Worm (Caenorhabditis elegans) whole organism, late embryonic: ENCODE results near the gene lsd-1.

ENCODE experiments used
- T23F11.4 ChIP-seq: fragments of 200-800 bp; sonication (Bioruptor generic); optimal IDR thresholded peaks from 2 replicates; lab custom pipeline; 2018; ENCODE audit warnings: mild to moderate bottlenecking, missing genetic modification characterization, missing compliant biosample characterization
- Y22D7AL.16 ChIP-seq: sonication (generic microtip); optimal IDR thresholded peaks from 2 replicates; lab custom pipeline; 2016; ENCODE audit warnings: missing genetic modification characterization, missing compliant biosample characterization
- ahr-1 ChIP-seq: sonication (generic microtip); optimal IDR thresholded peaks from 2 replicates; lab custom pipeline; 2016; ENCODE audit warnings: missing genetic modification characterization, missing compliant biosample characterization
- ceh-14 ChIP-seq: sonication (generic microtip); optimal IDR thresholded peaks from 2 replicates; lab custom pipeline; 2016; ENCODE audit warnings: missing genotype, missing genetic modification characterization, missing compliant biosample characterization
- ceh-2 ChIP-seq: sonication (generic microtip); optimal IDR thresholded peaks from 2 replicates; lab custom pipeline; 2016; ENCODE audit warnings: missing genotype, missing genetic modification characterization, missing compliant biosample characterization
- ceh-22 ChIP-seq: sonication (generic microtip); optimal IDR thresholded peaks from 2 replicates; lab custom pipeline; 2017; ENCODE audit warnings: missing biosample characterization, missing genetic modification characterization
- ceh-24 ChIP-seq: sonication (generic microtip); optimal IDR thresholded peaks from 2 replicates; lab custom pipeline; 2016; ENCODE audit warnings: mild to moderate bottlenecking, missing genetic modification characterization, missing compliant biosample characterization
- ceh-31 ChIP-seq: sonication (generic microtip); optimal IDR thresholded peaks from 2 replicates; lab custom pipeline; 2016; ENCODE audit warnings: missing genetic modification characterization, missing compliant biosample characterization
- ceh-45 ChIP-seq: fragments of 200-800 bp; sonication (Bioruptor generic); IDR thresholded peaks from 2 replicates; pipeline ENCODE4 v1.3.6; 2022; ENCODE audit warnings: missing genetic modification reagents, missing genetic modification characterization, missing compliant biosample characterization
- ceh-48 ChIP-seq: sonication (generic microtip); optimal IDR thresholded peaks from 2 replicates; lab custom pipeline; 2016; ENCODE audit warnings: missing genetic modification characterization, inconsistent platforms, missing compliant biosample characterization
- ceh-6 ChIP-seq: fragments of 200-800 bp; sonication (Bioruptor generic); optimal IDR thresholded peaks from 2 replicates; lab custom pipeline; 2018; ENCODE audit warnings: mild to moderate bottlenecking, missing genetic modification characterization, missing compliant biosample characterization
- che-1 ChIP-seq: sonication (generic microtip); optimal IDR thresholded peaks from 2 replicates; lab custom pipeline; 2016; ENCODE audit warnings: mild to moderate bottlenecking, missing genetic modification characterization, missing compliant biosample characterization
- elt-2 ChIP-seq: sonication (generic microtip); optimal IDR thresholded peaks from 2 replicates; lab custom pipeline; 2016; ENCODE audit warnings: missing genetic modification reagents, missing genetic modification characterization, missing compliant biosample characterization
- elt-4 ChIP-seq: sonication (generic microtip); optimal IDR thresholded peaks from 2 replicates; lab custom pipeline; 2016; ENCODE audit warnings: missing genetic modification characterization, missing compliant biosample characterization
- eyg-1 ChIP-seq: sonication (generic microtip); optimal IDR thresholded peaks from 2 replicates; lab custom pipeline; 2016; ENCODE audit warnings: missing genotype, missing genetic modification characterization, missing compliant biosample characterization
- fkh-6 ChIP-seq: sonication (generic microtip); optimal IDR thresholded peaks from 2 replicates; lab custom pipeline; 2016; ENCODE audit warnings: missing genetic modification characterization, missing compliant biosample characterization
- hlh-6 ChIP-seq: sonication (generic microtip); optimal IDR thresholded peaks from 2 replicates; lab custom pipeline; 2016; ENCODE audit warnings: missing genotype, missing genetic modification characterization, missing compliant biosample characterization
- hlh-8 ChIP-seq: sonication (generic microtip); optimal IDR thresholded peaks from 2 replicates; lab custom pipeline; 2016; ENCODE audit warnings: missing genotype, missing genetic modification characterization, missing compliant biosample characterization
- lim-6 ChIP-seq: sonication (generic microtip); optimal IDR thresholded peaks from 2 replicates; lab custom pipeline; 2016; ENCODE audit warnings: missing genetic modification characterization, missing compliant biosample characterization
- mec-3 ChIP-seq: sonication (generic microtip); optimal IDR thresholded peaks from 2 replicates; lab custom pipeline; 2016; ENCODE audit warnings: borderline replicate concordance, missing genetic modification characterization, missing compliant biosample characterization
- nfya-1 ChIP-seq: sonication (generic microtip); optimal IDR thresholded peaks from 2 replicates; lab custom pipeline; 2017; ENCODE audit warnings: missing genetic modification characterization, mild to moderate bottlenecking, missing compliant biosample characterization, antibody characterized with exemption, moderate library complexity
- nhr-232 ChIP-seq: sonication (generic microtip); optimal IDR thresholded peaks from 2 replicates; lab custom pipeline; 2016; ENCODE audit warnings: missing genetic modification characterization, missing compliant biosample characterization
- pha-2 ChIP-seq: sonication (generic microtip); optimal IDR thresholded peaks from 2 replicates; lab custom pipeline; 2017; ENCODE audit warnings: mild to moderate bottlenecking, missing genetic modification characterization, missing compliant biosample characterization
- pha-4 ChIP-seq: fragments of 150-350 bp; optimal IDR thresholded peaks from 2 replicates; lab custom pipeline; 2018; ENCODE audit warnings: missing biosample characterization, missing genetic modification reagents, missing genetic modification characterization
- rnt-1 ChIP-seq: sonication (generic microtip); optimal IDR thresholded peaks from 2 replicates; lab custom pipeline; 2016; ENCODE audit warnings: missing genetic modification characterization, missing compliant biosample characterization
- sdc-2 ChIP-seq: sonication (generic microtip); optimal IDR thresholded peaks from 2 replicates; lab custom pipeline; 2016; ENCODE audit warnings: missing genotype, missing genetic modification characterization, missing compliant biosample characterization
- sox-2 ChIP-seq: fragments of 200-800 bp; sonication (Bioruptor generic); IDR thresholded peaks from 2 replicates; pipeline ENCODE4 v1.3.6; 2022; ENCODE audit warnings: missing genetic modification reagents, missing genetic modification characterization, missing compliant biosample characterization
- tbx-7 ChIP-seq: sonication (generic microtip); optimal IDR thresholded peaks from 2 replicates; lab custom pipeline; 2016; ENCODE audit warnings: missing genotype, missing genetic modification characterization, missing compliant biosample characterization
- ttx-3 ChIP-seq: sonication (generic microtip); optimal IDR thresholded peaks from 2 replicates; lab custom pipeline; 2016; ENCODE audit warnings: missing genetic modification reagents, missing genetic modification characterization, missing compliant biosample characterization
- unc-55 ChIP-seq: sonication (generic microtip); optimal IDR thresholded peaks from 2 replicates; lab custom pipeline; 2017; ENCODE audit warnings: missing biosample characterization, missing genetic modification reagents, missing genetic modification characterization
- zip-5 ChIP-seq: sonication (generic microtip); optimal IDR thresholded peaks from 2 replicates; lab custom pipeline; 2016; ENCODE audit warnings: missing genetic modification characterization, missing compliant biosample characterization

lsd-1 gene

DNA sequence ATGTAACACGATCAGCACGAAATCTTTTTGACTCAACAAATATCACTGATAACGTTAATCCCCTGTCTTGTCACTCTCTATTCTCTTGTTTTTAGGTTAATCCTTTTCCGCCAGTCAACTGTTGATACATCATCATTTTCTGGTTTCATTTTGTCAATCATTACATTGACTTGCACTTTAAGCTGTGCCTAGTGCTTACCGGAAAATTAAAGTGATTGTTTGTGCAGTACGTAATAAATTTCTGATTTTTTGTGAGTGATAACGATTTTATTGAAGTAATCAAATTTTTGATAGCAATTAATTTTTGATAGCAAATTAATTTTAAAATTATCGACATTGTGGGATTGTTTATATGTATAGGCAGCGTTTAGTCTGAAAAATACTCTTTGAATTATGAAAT lies 39.5 kb upstream of the lsd-1 start:
- TF ChIP-seq ceh-14 (tag; lab: Kevin White, UChicago) (no peak), ceh-22 (tag; lab: Kevin White, UChicago) (no peak), ceh-2 (tag; lab: Kevin White, UChicago) (no peak), ceh-24 (tag; lab: Kevin White, UChicago) (no peak), Y22D7AL.16 (tag; lab: Kevin White, UChicago) (no peak), elt-2 (tag; lab: Kevin White, UChicago) (peak; percentile 24)

DNA sequence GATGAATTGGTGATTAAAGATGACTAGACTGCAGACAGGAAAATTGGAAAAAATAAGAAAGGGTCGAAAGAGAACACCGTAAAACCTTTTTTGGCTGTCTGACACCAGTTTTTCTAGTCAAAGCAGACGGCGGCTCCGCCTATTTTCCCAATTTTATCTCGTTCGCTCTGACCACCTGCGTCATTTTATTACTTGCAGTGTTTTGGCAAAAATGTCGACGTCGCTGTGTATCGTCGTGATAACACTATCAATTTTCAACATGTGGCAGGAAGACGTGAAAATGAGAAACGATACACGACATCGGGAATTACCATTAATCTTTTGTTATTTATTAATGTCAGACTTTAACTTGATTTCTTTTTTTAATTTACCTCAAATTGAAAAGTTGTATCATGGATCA lies 38.6 kb upstream of the lsd-1 start, which contains the start of gene Y62H9A.15:
TSS of gene Y62H9A.15 (minus strand) at position 100 of the 400 bp plus-strand sequence.
- TF ChIP-seq T23F11.4 (GFP tag; lab: Kevin White, UChicago), result no peak
- no peak for TF ChIP-seq zip-5 (tag; lab: Kevin White, UChicago)
- peak; percentile 60 for TF ChIP-seq elt-2 (tag; lab: Kevin White, UChicago)
- TF ChIP-seq rnt-1, result no peak

DNA sequence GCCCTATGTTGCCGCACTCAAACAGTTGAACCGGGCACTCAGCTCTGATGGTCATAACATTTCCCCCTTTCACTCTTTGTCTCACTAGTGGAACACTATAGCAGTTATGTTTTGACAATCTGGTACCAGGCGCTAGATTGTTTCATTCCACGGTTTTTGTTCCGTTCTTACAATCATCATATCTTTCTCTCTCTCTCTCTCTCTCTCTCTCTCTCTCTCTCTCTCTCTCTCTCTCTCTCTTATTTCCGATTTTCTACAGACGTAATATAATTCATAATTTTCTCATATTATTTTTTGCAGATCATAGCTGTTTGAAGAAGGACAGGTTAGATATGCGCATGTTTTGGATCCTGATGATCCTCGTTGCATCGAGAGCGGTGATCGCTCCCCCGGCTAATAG lies 34.8 kb upstream of the lsd-1 start, which contains the start of gene Y62H9A.12:
TSS of gene Y62H9A.12 (plus strand) at position 301 of the 400 bp plus-strand sequence.
- TF ChIP-seq ttx-3 (no peak), unc-55 (GFP tag; lab: Kevin White, UChicago) (no peak), T23F11.4 (GFP tag; lab: Kevin White, UChicago) (no peak), sox-2 (GFP tag; lab: Robert Waterston, UW) (no peak)
- TF ChIP-seq, all 69 proteins: peak for 0

DNA sequence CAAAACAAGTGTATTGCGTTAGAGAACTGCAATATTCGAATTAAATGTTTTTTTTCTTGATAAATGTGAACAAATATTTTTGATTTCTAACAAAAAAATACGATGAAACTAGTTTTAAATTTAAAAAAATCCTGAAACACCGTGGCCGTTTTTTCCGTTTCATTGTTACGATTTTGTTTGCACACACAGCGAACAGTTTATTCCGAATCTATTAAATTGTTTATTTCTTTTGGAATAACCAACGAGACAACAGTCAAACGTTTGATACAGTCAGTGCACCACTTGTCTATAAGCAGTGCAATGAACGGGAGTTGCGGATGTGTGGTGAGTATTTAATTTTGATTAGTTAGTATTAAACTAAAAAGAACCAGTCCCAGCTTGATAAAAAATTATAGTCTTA lies 31.9 kb upstream of the lsd-1 start, which contains the start of gene Y62H9A.13:
TSS of gene Y62H9A.13 (plus strand) at position 301 of the 400 bp plus-strand sequence.
- TF ChIP-seq eyg-1 (tag; lab: Kevin White, UChicago) (no peak), nfya-1 (tag; lab: Kevin White, UChicago) (no peak), hlh-8 (tag; lab: Kevin White, UChicago) (no peak), Y22D7AL.16 (tag; lab: Kevin White, UChicago) (no peak), ceh-6 (GFP tag; lab: Kevin White, UChicago) (no peak), ceh-45 (GFP tag; lab: Robert Waterston, UW) (no peak), mec-3 (tag; lab: Kevin White, UChicago) (no peak), pha-4 (no peak), nhr-232 (tag; lab: Kevin White, UChicago) (no peak), lim-6 (tag; lab: Kevin White, UChicago) (no peak), sdc-2 (tag; lab: Kevin White, UChicago) (no peak), elt-4 (tag; lab: Kevin White, UChicago) (no peak)

DNA sequence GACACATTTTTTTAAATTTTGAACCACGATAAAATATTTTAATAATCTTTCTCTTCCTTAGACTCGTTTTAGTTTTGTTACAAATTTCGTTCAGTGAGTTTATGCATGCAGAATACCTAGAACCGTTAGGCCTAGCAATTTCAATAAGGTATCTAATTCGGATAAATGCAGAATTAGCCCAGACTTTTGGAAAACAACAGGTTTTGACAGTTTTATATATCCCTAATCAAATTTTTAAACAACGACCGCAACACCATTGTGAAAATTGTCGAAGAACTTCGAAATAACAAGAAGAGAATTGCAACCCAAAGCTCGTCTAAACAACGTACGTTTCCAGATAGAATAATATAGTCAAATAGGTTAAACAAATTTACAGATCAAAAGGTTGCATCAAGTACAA lies 30.6 kb upstream of the lsd-1 start, which contains the start of gene Y62H9A.16:
TSS of gene Y62H9A.16 (plus strand) at position 301 of the 400 bp plus-strand sequence.
- no peak for TF ChIP-seq che-1
- TF ChIP-seq mec-3 (tag; lab: Kevin White, UChicago), result no peak
- TF ChIP-seq elt-4 (tag; lab: Kevin White, UChicago), result no peak
- TF ChIP-seq fkh-6 (tag; lab: Kevin White, UChicago), result no peak
- no peak for TF ChIP-seq ceh-31 (tag; lab: Kevin White, UChicago)
- TF ChIP-seq ahr-1 (tag; lab: Kevin White, UChicago), result no peak
- TF ChIP-seq ceh-48 (tag; lab: Kevin White, UChicago), result no peak
- no peak for TF ChIP-seq hlh-6 (tag; lab: Kevin White, UChicago)
- no peak for TF ChIP-seq tbx-7 (tag; lab: Kevin White, UChicago)
- TF ChIP-seq ceh-24 (tag; lab: Kevin White, UChicago), result no peak
- TF ChIP-seq pha-2 (tag; lab: Kevin White, UChicago), result no peak
- TF ChIP-seq ttx-3, result no peak
- no peak for TF ChIP-seq hlh-8 (tag; lab: Kevin White, UChicago)
- TF ChIP-seq nhr-232 (tag; lab: Kevin White, UChicago), result no peak
- no peak for TF ChIP-seq ceh-6 (GFP tag; lab: Kevin White, UChicago)
- TF ChIP-seq ceh-45 (GFP tag; lab: Robert Waterston, UW), result no peak
